Worm (Caenorhabditis elegans) whole organism, L1 larva: ENCODE data around the gene srw-26.

ENCODE experiments used
- C16A3.4 ChIP-seq: fragments of 150-350 bp; optimal IDR thresholded peaks from 2 replicates; lab custom pipeline; 2014; ENCODE audit warnings: missing biosample characterization, missing genetic modification characterization
- blmp-1 ChIP-seq: fragments of 150-350 bp; optimal IDR thresholded peaks from 2 replicates; lab custom pipeline; 2014; ENCODE audit warnings: missing biosample characterization, missing genetic modification characterization
- ceh-88 ChIP-seq: fragments of 200-800 bp; sonication (Bioruptor generic); IDR thresholded peaks from 2 replicates; pipeline ENCODE4 v1.3.6; 2022; ENCODE audit warnings: missing genetic modification characterization, missing compliant biosample characterization
- ceh-90 ChIP-seq: sonication (generic microtip); optimal IDR thresholded peaks from 2 replicates; lab custom pipeline; 2016; ENCODE audit warnings: missing genetic modification characterization, missing compliant biosample characterization
- dsc-1 ChIP-seq: sonication (generic microtip); optimal IDR thresholded peaks from 2 replicates; lab custom pipeline; 2016; ENCODE audit warnings: mild to moderate bottlenecking, missing genetic modification characterization, missing compliant biosample characterization
- efl-1 ChIP-seq, 4 experiments: fragments of 150-350 bp; optimal IDR thresholded peaks in 3 of 4; peaks in 1 of 4; 1 replicate in 1 of 4; 2 replicates in 3 of 4; lab custom pipeline; 2014; ENCODE audit warnings: missing biosample characterization in 2 of 4, missing genetic modification characterization in 2 of 4, missing genetic modification reagents in 2 of 4
- efl-3 ChIP-seq: fragments of 200-800 bp; sonication (Bioruptor generic); optimal IDR thresholded peaks from 2 replicates; lab custom pipeline; 2018; ENCODE audit warnings: mild to moderate bottlenecking, missing genetic modification characterization, missing compliant biosample characterization
- elt-2 ChIP-seq: sonication (generic microtip); optimal IDR thresholded peaks from 2 replicates; lab custom pipeline; 2016; ENCODE audit warnings: missing genetic modification characterization, mild to moderate bottlenecking, inconsistent platforms, missing compliant biosample characterization, missing genetic modification reagents
- elt-3 ChIP-seq, 6 experiments: fragments of 150-350 bp in 1 of 6; sonication (generic microtip); optimal IDR thresholded peaks; 2 replicates each; lab custom pipeline; 2017 to 2018; ENCODE audit warnings: missing biosample characterization in 6 of 6, missing genetic modification characterization in 6 of 6, inconsistent platforms in 1 of 6
- ets-5 ChIP-seq: fragments of 200-800 bp; sonication (Bioruptor generic); IDR thresholded peaks from 2 replicates; pipeline ENCODE4 v1.3.6; 2022; ENCODE audit warnings: missing genetic modification characterization, missing compliant biosample characterization
- fkh-4 ChIP-seq: sonication (generic microtip); optimal IDR thresholded peaks from 2 replicates; lab custom pipeline; 2016; ENCODE audit warnings: missing compliant biosample characterization, missing genetic modification characterization, borderline replicate concordance
- fkh-8 ChIP-seq: sonication (generic microtip); optimal IDR thresholded peaks from 2 replicates; lab custom pipeline; 2016; ENCODE audit warnings: mild to moderate bottlenecking, missing genetic modification characterization, missing compliant biosample characterization
- hpl-2 ChIP-seq: fragments of 150-350 bp; optimal IDR thresholded peaks from 2 replicates; lab custom pipeline; 2014; ENCODE audit warnings: missing biosample characterization, missing genetic modification reagents, missing genetic modification characterization
- jun-1 ChIP-seq: fragments of 150-350 bp; optimal IDR thresholded peaks from 2 replicates; lab custom pipeline; 2014; ENCODE audit warnings: missing biosample characterization, missing genetic modification reagents, missing genetic modification characterization
- lir-3 ChIP-seq: sonication (generic microtip); optimal IDR thresholded peaks from 2 replicates; lab custom pipeline; 2016; ENCODE audit warnings: mild to moderate bottlenecking, missing genetic modification characterization, moderate library complexity, missing compliant biosample characterization; ENCODE audit not compliant: poor library complexity
- lsy-2 ChIP-seq, 2 experiments: fragments of 150-350 bp; optimal IDR thresholded peaks; 2 replicates each; lab custom pipeline; 2014; ENCODE audit warnings: missing biosample characterization in 2 of 2, missing genetic modification characterization in 2 of 2
- mab-9 ChIP-seq: fragments of 200-800 bp; sonication (Bioruptor generic); IDR thresholded peaks from 2 replicates; pipeline ENCODE4 v1.3.6; 2022; ENCODE audit warnings: missing genetic modification reagents, missing genetic modification characterization, missing compliant biosample characterization
- mdl-1 ChIP-seq, 2 experiments: fragments of 150-350 bp; optimal IDR thresholded peaks; 2 replicates each; lab custom pipeline; 2014 to 2017; ENCODE audit warnings: missing biosample characterization in 2 of 2, missing genetic modification characterization in 2 of 2, inconsistent platforms in 1 of 2
- mef-2 ChIP-seq: fragments of 150-350 bp; optimal IDR thresholded peaks from 2 replicates; lab custom pipeline; 2014; ENCODE audit warnings: missing biosample characterization, missing genetic modification characterization
- nhr-28 ChIP-seq: fragments of 150-350 bp; optimal IDR thresholded peaks from 2 replicates; lab custom pipeline; 2014; ENCODE audit warnings: missing biosample characterization, missing genetic modification characterization
- nhr-71 ChIP-seq: sonication (generic microtip); optimal IDR thresholded peaks from 2 replicates; lab custom pipeline; 2016; ENCODE audit warnings: mild to moderate bottlenecking, missing genetic modification characterization, moderate library complexity, missing compliant biosample characterization
- nhr-84 ChIP-seq: sonication (generic microtip); optimal IDR thresholded peaks from 2 replicates; lab custom pipeline; 2017; ENCODE audit warnings: missing biosample characterization, missing genetic modification characterization
- nhr-90 ChIP-seq: sonication (generic microtip); optimal IDR thresholded peaks from 2 replicates; lab custom pipeline; 2016; ENCODE audit warnings: mild to moderate bottlenecking, missing genetic modification characterization, missing compliant biosample characterization; ENCODE audit not compliant: poor library complexity
- pax-3 ChIP-seq: fragments of 200-800 bp; sonication (Bioruptor generic); optimal IDR thresholded peaks from 2 replicates; lab custom pipeline; 2018; ENCODE audit warnings: mild to moderate bottlenecking, missing genetic modification characterization, moderate library complexity, missing compliant biosample characterization
- pqm-1 ChIP-seq: sonication (generic microtip); optimal IDR thresholded peaks from 3 replicates; lab custom pipeline; 2017; ENCODE audit warnings: missing biosample characterization, missing genetic modification characterization
- rnt-1 ChIP-seq: sonication (generic microtip); optimal IDR thresholded peaks from 2 replicates; lab custom pipeline; 2016; ENCODE audit warnings: mild to moderate bottlenecking, missing genetic modification characterization, moderate library complexity, missing compliant biosample characterization
- skn-1 ChIP-seq: fragments of 150-350 bp; optimal IDR thresholded peaks from 2 replicates; lab custom pipeline; 2014; ENCODE audit warnings: missing biosample characterization, missing genetic modification characterization
- snpc-4 ChIP-seq: fragments of 150-350 bp; optimal IDR thresholded peaks from 2 replicates; lab custom pipeline; 2014; ENCODE audit warnings: missing biosample characterization, missing genetic modification characterization
- sox-4 ChIP-seq: sonication (generic microtip); optimal IDR thresholded peaks from 2 replicates; lab custom pipeline; 2016; ENCODE audit warnings: missing genetic modification characterization, missing compliant biosample characterization
- sup-37 ChIP-seq: fragments of 200-800 bp; sonication (Bioruptor generic); optimal IDR thresholded peaks from 2 replicates; lab custom pipeline; 2018; ENCODE audit warnings: mild to moderate bottlenecking, missing genetic modification characterization, missing compliant biosample characterization
- swsn-7 ChIP-seq: sonication (generic microtip); optimal IDR thresholded peaks from 2 replicates; lab custom pipeline; 2016; ENCODE audit warnings: missing genetic modification characterization, missing compliant biosample characterization
- tlp-1 ChIP-seq: fragments of 150-350 bp; optimal IDR thresholded peaks from 2 replicates; lab custom pipeline; 2014; ENCODE audit warnings: missing biosample characterization, missing genetic modification characterization
- unc-130 ChIP-seq: fragments of 150-350 bp; optimal IDR thresholded peaks from 2 replicates; lab custom pipeline; 2017; ENCODE audit warnings: missing biosample characterization, missing genetic modification characterization, inconsistent platforms
- unc-30 ChIP-seq: sonication (generic microtip); optimal IDR thresholded peaks from 2 replicates; lab custom pipeline; 2017; ENCODE audit warnings: missing biosample characterization, missing genetic modification characterization
- unc-86 ChIP-seq: sonication (generic microtip); optimal IDR thresholded peaks from 2 replicates; lab custom pipeline; 2016; ENCODE audit warnings: missing genetic modification characterization, missing compliant biosample characterization
- unc-98 ChIP-seq: fragments of 200-800 bp; sonication (Bioruptor generic); IDR thresholded peaks from 2 replicates; pipeline ENCODE4 v1.3.6; 2022; ENCODE audit warnings: missing genetic modification characterization, missing compliant biosample characterization

srw-26 gene

DNA sequence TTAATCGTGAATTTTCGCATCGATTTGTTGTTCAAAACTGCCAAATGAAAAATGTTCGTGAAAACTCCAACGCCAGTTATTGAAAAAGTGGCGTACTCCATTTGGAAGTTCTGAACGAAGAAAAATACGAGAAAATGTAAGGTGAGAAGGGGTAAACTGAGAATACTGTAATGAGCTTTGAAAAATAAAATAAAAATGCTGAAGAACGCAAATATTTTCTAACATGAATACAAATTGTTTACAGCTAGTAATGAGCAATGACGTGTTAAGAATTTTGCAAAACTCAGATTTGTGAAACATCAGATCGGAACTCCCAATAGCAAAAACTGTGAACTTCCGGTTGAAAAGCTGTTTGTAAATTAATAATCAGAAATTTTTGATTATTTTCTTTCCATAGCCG, at the start of gene srw-26:
srw-26 (minus strand) TSS at position 101 of the 400 bp plus-strand sequence.
- TF ChIP-seq dsc-1 (tag; lab: Kevin White, UChicago), result no peak
- TF ChIP-seq sup-37, result no peak
- no peak for TF ChIP-seq ets-5 (GFP tag; lab: Robert Waterston, UW)
- TF ChIP-seq lsy-2 (tag; optimal IDR thresholded peaks at IDR 0.05; lab: Kevin White, UChicago), result no peak
- TF ChIP-seq sox-4, result no peak
- no peak for TF ChIP-seq rnt-1 (tag; lab: Kevin White, UChicago)
- no peak for TF ChIP-seq nhr-28
- no peak for TF ChIP-seq swsn-7 (tag; lab: Kevin White, UChicago)
- TF ChIP-seq fkh-8 (tag; lab: Kevin White, UChicago), result no peak

ce11 chrV:15978232-15978764, 46.0 kb upstream of the srw-26 start, which contains the start of gene oac-20:
Gene oac-20 (plus strand): TSS chrV:15978714.
- TF ChIP-seq unc-30, result no peak
- TF ChIP-seq elt-2 (tag; lab: Kevin White, UChicago), result peak; percentile 84
- TF ChIP-seq, all 84 proteins: peak for 1

DNA sequence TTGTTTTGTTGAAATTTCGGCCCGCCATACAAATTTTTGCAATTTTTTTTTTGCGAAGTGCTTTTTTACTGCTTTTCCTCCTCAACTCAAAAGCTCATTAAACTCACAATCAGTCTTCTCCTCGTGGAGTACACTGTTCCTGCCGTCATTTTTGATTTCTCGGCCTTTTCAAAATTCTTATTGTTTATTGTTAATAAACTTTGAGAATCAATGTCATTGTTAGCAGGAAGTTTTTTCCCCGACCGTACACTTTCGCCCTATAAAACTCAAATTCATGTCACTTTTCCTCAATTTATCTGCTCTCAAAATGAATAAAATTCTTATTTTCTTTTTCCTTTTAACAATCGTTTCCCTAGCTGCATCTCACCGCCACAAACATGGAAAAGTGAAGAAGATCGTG, 43.6 kb upstream of the srw-26 start, which contains the start of gene clec-232:
clec-232 (plus strand) TSS at position 301 of the 400 bp plus-strand sequence.
- TF ChIP-seq mef-2, result no peak
- TF ChIP-seq unc-86, result no peak
- TF ChIP-seq ceh-88, result no peak
- TF ChIP-seq C16A3.4 (tag; lab: Kevin White, UChicago), result no peak
- TF ChIP-seq nhr-84 (tag; lab: Kevin White, UChicago), result no peak

DNA sequence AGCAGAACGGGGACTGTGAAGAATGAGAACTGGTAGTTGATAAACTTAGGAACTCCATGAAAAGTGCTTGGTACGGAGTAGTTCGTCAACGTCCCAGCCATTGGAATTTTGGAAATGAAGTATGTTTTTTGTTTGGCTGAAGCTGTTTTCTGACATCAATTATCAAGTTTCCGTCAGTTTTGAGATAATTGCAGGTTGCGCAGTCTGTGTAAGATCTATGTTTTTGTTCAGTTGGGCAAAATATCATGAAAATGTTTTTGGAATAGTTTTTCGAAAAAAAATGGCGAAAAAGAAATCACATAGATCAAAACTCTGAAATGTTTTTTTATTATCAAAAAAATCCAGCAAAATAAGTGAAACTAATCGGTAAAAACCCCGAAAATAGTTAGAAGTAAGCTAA, 42.5 kb upstream of the srw-26 start, which contains the start of gene sru-22:
sru-22 (minus strand) TSS at position 101 of the 400 bp plus-strand sequence.
- no peak for TF ChIP-seq skn-1 (tag; lab: Kevin White, UChicago)
- no peak for TF ChIP-seq nhr-71 (tag; lab: Kevin White, UChicago)
- TF ChIP-seq unc-98 (GFP tag; lab: Robert Waterston, UW), result no peak
- no peak for TF ChIP-seq blmp-1 (tag; lab: Kevin White, UChicago)
- no peak for TF ChIP-seq tlp-1
- TF ChIP-seq lir-3 (tag; lab: Kevin White, UChicago), result no peak
- no peak for TF ChIP-seq pqm-1
- no peak for TF ChIP-seq efl-1 (optimal IDR thresholded peaks at IDR 0.05; lab: Kevin White, UChicago)
- TF ChIP-seq efl-1 (GFP tag; optimal IDR thresholded peaks at IDR 0.05 in 1 of 2; lab: Kevin White, UChicago), result peak in 1 of 2 experiments; percentile 7

- TF ChIP-seq mdl-1 (tag; optimal IDR thresholded peaks at IDR 0.05; lab: Kevin White, UChicago) (no peak), fkh-8 (tag; lab: Kevin White, UChicago) (no peak), unc-130 (no peak), snpc-4 (no peak), jun-1 (tag; lab: Kevin White, UChicago) (no peak)
Observed at ce11 chrV:15972484-15972883, 40.2 kb upstream of the srw-26 start, which contains the start of gene sru-23. Gene sru-23 (minus strand): TSS chrV:15972584.

DNA sequence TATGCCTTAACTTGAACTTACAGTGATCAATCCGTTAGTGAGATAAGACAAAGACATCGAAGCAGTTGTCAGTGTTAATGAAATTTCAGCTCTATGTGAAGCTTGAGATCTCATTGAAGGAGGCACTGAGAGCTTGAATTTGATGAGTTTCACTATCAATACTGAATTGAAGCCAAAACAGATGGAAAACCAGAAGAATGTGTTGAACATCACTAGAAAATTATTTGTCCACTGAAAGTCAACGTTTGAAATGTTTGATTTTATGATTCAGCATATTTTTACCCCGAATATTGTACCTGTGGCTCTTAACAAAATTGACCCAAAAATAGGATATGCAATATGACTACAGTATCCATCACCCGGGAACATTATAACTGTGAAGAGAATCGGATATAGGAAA, 38.5 kb upstream of the srw-26 start:
- no peak for TF ChIP-seq fkh-4 (tag; lab: Kevin White, UChicago)
- TF ChIP-seq fkh-8 (tag; lab: Kevin White, UChicago), result no peak
- no peak for TF ChIP-seq nhr-90 (tag; lab: Kevin White, UChicago)
- no peak for TF ChIP-seq lir-3 (tag; lab: Kevin White, UChicago)
- no peak for TF ChIP-seq efl-3 (GFP tag; lab: Kevin White, UChicago)
- no peak for TF ChIP-seq ceh-90 (tag; lab: Kevin White, UChicago)
- TF ChIP-seq dsc-1 (tag; lab: Kevin White, UChicago), result no peak
- no peak for TF ChIP-seq hpl-2 (GFP tag; lab: Kevin White, UChicago)
- TF ChIP-seq sup-37, result no peak
- TF ChIP-seq elt-3 (tag; optimal IDR thresholded peaks at IDR 0.05; lab: Kevin White, UChicago), result no peak
- TF ChIP-seq elt-2 (tag; lab: Kevin White, UChicago), result no peak
- TF ChIP-seq mab-9 (GFP tag; lab: Robert Waterston, UW), result no peak
- TF ChIP-seq unc-98 (GFP tag; lab: Robert Waterston, UW), result no peak
- TF ChIP-seq pax-3 (tag; lab: Kevin White, UChicago), result no peak
